Worm (Caenorhabditis elegans): ENCODE measurements around the gene F07F6.7.

ce11 chrII:5384282-5384681 is 39.4 kb downstream of the F07F6.7 start:
- TF ChIP-seq lsy-2 (tag; optimal IDR thresholded peaks at IDR 0.05) = no peak
- no peak for TF ChIP-seq unc-62 (GFP tag; optimal IDR thresholded peaks at IDR 0.05 in 1 of 2)
- no peak for TF ChIP-seq unc-62 (tag; optimal IDR thresholded peaks at IDR 0.05)
- TF ChIP-seq F37D6.2 (tag; optimal IDR thresholded peaks at IDR 0.05) = no peak
- no peak for TF ChIP-seq dmd-8 (GFP tag; IDR thresholded peaks at IDR 0.05)
- no peak for TF ChIP-seq php-3 (GFP tag; IDR thresholded peaks at IDR 0.05)
- TF ChIP-seq egl-43 (GFP tag; IDR thresholded peaks at IDR 0.05) = no peak
- no peak for TF ChIP-seq tra-1 (GFP tag; IDR thresholded peaks at IDR 0.05)
- TF ChIP-seq ZK337.2 (GFP tag; IDR thresholded peaks at IDR 0.05) = no peak
- no peak for TF ChIP-seq zip-11 (GFP tag; IDR thresholded peaks at IDR 0.05)
- TF ChIP-seq nhr-28 (tag; optimal IDR thresholded peaks at IDR 0.05) = no peak
- no peak for TF ChIP-seq nhr-102 (tag; optimal IDR thresholded peaks at IDR 0.05)

All from whole organism, L4 larva.